Fruit fly (Drosophila melanogaster): ENCODE results near the gene CG42762.

The CG42762 gene

DNA sequence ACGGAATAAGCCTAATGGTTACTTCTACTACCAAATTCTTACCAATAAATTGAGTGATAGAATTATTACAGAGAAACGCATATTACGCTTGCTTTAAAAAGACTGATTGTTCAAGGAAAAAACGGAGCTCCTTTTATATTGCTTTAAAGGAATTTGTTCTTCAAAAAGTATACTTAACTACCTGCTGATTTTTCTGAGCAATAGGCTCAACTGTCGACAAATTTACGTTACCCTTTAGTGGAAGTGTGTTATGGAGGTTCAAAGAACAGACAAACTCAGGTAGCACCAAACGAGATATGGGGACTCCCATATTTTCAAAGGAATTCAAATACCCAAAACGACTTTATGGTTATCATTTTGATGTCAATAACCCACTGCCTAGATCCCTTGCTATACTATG lies at the start of gene CG42762:
CG42762 (minus strand) TSS at position 101 of the 400 bp plus-strand sequence.
- TF ChIP-seq Rel (GFP tag; optimal IDR thresholded peaks at IDR 0.05) (no peak), Rel (tag; optimal IDR thresholded peaks at IDR 0.05) (no peak), jim (GFP tag; optimal IDR thresholded peaks at IDR 0.05) (no peak), h (GFP tag; optimal IDR thresholded peaks at IDR 0.05) (no peak), Sp1 (GFP tag; optimal IDR thresholded peaks at IDR 0.05) (no peak), GATAd (GFP tag; optimal IDR thresholded peaks at IDR 0.05) (no peak), sage (GFP tag; optimal IDR thresholded peaks at IDR 0.05) (no peak), lola (GFP tag; optimal IDR thresholded peaks at IDR 0.05) (no peak), Dif (GFP tag; optimal IDR thresholded peaks at IDR 0.05; ENCODE audit: partially characterized antibody) (no peak), Hr78 (GFP tag; optimal IDR thresholded peaks at IDR 0.05) (no peak), Hnf4 (GFP tag; optimal IDR thresholded peaks at IDR 0.05) (no peak), tai (GFP tag; optimal IDR thresholded peaks at IDR 0.05) (no peak), dmrt93B (GFP tag; optimal IDR thresholded peaks at IDR 0.05) (no peak), psq (GFP tag; optimal IDR thresholded peaks at IDR 0.05) (no peak), Jra (GFP tag; optimal IDR thresholded peaks at IDR 0.05) (no peak), foxo (GFP tag; optimal IDR thresholded peaks at IDR 0.05) (no peak), Myc (optimal IDR thresholded peaks at IDR 0.05) (no peak), brk (GFP tag; optimal IDR thresholded peaks at IDR 0.05) (no peak)

DNA sequence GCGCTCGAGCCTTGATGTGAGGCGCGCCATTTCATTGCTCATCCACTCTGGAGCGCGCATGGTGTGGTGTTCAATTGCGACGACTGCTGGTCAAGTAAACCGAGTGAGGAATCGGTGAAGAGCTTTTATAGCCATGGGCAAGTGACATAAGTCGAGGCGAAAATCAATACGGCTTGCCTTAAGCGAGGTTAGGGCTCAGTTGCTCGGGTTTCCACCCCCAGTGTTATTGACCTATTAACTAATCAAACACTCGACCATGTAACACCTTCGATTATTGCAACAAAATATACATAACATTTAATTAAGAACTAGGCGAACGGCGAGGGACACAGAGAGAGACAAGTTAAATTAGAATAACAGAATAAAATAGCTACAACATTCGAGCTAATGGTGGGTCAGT lies 46.8 kb upstream of the CG42762 start, which contains the start of gene CG34134:
CG34134 (minus strand) TSS at position 101 of the 400 bp plus-strand sequence.
- TF ChIP-seq dsf (GFP tag; optimal IDR thresholded peaks at IDR 0.05; ENCODE audit: borderline replicate concordance) (no peak), sage (GFP tag; optimal IDR thresholded peaks at IDR 0.05) (no peak), OdsH (GFP tag; optimal IDR thresholded peaks at IDR 0.05) (no peak), jim (GFP tag; optimal IDR thresholded peaks at IDR 0.05) (no peak), br (GFP tag; optimal IDR thresholded peaks at IDR 0.05) (no peak), Sp1 (GFP tag; optimal IDR thresholded peaks at IDR 0.05) (no peak), Jra (GFP tag; optimal IDR thresholded peaks at IDR 0.05) (no peak)

DNA sequence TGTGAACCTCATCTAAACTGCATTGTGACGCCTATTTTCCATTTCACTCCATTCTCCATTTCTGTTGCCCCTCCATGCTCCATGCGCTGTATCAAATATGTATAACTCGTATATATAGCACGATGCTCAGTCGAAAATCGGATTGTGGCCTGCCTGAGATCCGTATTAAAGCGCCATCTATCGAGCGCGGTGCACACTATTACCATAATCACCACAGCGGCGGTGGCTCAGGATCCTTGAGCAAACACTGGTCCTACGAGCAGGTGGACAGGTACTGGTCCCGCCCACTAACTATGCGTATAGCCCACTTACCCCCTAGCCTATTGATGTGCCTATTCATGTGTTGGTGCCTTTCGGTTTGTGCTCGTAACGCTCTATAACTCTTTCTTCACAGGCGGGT lies 41.2 kb upstream of the CG42762 start:
- no peak for TF ChIP-seq Myc (optimal IDR thresholded peaks at IDR 0.05)
- TF ChIP-seq Rel (GFP tag; optimal IDR thresholded peaks at IDR 0.05), result no peak
- no peak for TF ChIP-seq Rel (tag; optimal IDR thresholded peaks at IDR 0.05)
- no peak for TF ChIP-seq tai (GFP tag; optimal IDR thresholded peaks at IDR 0.05)
- TF ChIP-seq jim (GFP tag; optimal IDR thresholded peaks at IDR 0.05), result no peak
- no peak for TF ChIP-seq Dfd (GFP tag; optimal IDR thresholded peaks at IDR 0.05)
- no peak for TF ChIP-seq fru (GFP tag; optimal IDR thresholded peaks at IDR 0.05)
- no peak for TF ChIP-seq brk (GFP tag; optimal IDR thresholded peaks at IDR 0.05)
- no peak for TF ChIP-seq Hnf4 (GFP tag; optimal IDR thresholded peaks at IDR 0.05)

DNA sequence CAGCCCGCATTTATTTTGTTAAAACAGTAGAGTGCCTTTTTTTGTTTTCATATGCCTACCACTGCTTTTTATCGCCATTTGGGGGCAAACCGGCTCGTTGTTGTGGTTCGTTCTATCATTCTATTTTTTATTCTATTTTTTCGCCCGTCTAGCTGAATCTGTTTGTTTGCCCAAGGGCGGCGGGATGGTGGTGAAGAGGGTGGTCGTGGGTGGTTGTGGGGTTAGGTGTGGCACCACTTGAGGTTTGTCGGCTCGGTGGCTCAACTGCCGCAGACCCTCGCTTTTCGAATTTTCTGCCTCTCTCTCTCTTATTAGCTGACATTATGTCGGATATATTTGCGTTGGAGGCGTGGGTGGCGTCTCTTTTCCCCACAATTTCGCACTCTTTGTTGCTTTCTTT lies 27.7 kb upstream of the CG42762 start:
- TF ChIP-seq N (GFP tag; optimal IDR thresholded peaks at IDR 0.05) (no peak), Dfd (GFP tag; optimal IDR thresholded peaks at IDR 0.05) (no peak), Hr83 (GFP tag; optimal IDR thresholded peaks at IDR 0.05; ENCODE audit: poor library complexity, severe bottlenecking) (no peak), CG9705 (GFP tag; optimal IDR thresholded peaks at IDR 0.05) (no peak)

DNA sequence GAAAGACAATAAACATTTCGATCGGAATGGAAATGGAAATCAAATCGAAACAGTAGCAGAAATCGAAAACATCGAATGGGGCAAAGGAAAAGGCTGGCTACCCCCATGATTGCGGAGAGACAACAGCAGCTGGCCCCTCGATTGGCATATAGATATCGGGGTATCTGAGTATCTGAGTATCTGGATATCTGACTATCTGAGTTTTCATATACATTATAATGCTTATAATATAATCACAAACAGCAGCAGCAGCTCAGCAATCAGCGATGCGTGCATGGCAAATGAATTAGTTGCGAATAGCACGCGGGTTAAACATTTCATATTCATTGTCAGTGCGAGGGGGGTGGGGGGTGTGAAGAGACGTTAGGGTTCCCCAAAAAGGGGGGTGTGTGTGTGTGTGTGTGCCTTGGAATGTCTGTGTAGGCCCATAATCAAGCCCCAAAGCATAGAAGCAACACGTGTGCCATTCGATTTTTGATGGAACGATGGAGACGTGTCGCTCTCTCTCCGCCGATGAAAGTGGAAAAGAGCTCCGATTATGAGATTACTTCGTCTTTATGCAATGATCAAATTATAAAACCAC lies 26.8 kb upstream of the CG42762 start:
- no peak for TF ChIP-seq Dfd (GFP tag; optimal IDR thresholded peaks at IDR 0.05)
- no peak for TF ChIP-seq rgr (GFP tag; optimal IDR thresholded peaks at IDR 0.05)
- no peak for TF ChIP-seq Hnf4 (GFP tag; optimal IDR thresholded peaks at IDR 0.05)
- no peak for TF ChIP-seq N (GFP tag; optimal IDR thresholded peaks at IDR 0.05)
- no peak for TF ChIP-seq HLH106 (tag; optimal IDR thresholded peaks at IDR 0.05)
- no peak for TF ChIP-seq CG9705 (GFP tag; optimal IDR thresholded peaks at IDR 0.05)
- TF ChIP-seq h (GFP tag; optimal IDR thresholded peaks at IDR 0.05), result no peak
- no peak for TF ChIP-seq Rel (GFP tag; optimal IDR thresholded peaks at IDR 0.05)
- TF ChIP-seq Rel (tag; optimal IDR thresholded peaks at IDR 0.05), result no peak
- TF ChIP-seq Hr83 (GFP tag; optimal IDR thresholded peaks at IDR 0.05; ENCODE audit: poor library complexity, severe bottlenecking), result no peak
- no peak for TF ChIP-seq Myc (optimal IDR thresholded peaks at IDR 0.05)
- no peak for TF ChIP-seq Dif (GFP tag; optimal IDR thresholded peaks at IDR 0.05; ENCODE audit: partially characterized antibody)
- TF ChIP-seq Vsx2 (GFP tag; optimal IDR thresholded peaks at IDR 0.05; ENCODE audit: partially characterized antibody), result no peak
- no peak for TF ChIP-seq dl (GFP tag; optimal IDR thresholded peaks at IDR 0.05; ENCODE audit: insufficient read depth in 1 of 2, partially characterized antibody in 2 of 2)
- TF ChIP-seq tai (GFP tag; optimal IDR thresholded peaks at IDR 0.05), result no peak
- no peak for TF ChIP-seq dsf (GFP tag; optimal IDR thresholded peaks at IDR 0.05; ENCODE audit: borderline replicate concordance)
- TF ChIP-seq fru (GFP tag; optimal IDR thresholded peaks at IDR 0.05), result no peak
- TF ChIP-seq OdsH (GFP tag; optimal IDR thresholded peaks at IDR 0.05), result no peak
- no peak for TF ChIP-seq Jra (GFP tag; optimal IDR thresholded peaks at IDR 0.05)
- TF ChIP-seq Hr78 (GFP tag; optimal IDR thresholded peaks at IDR 0.05), result no peak
- no peak for TF ChIP-seq foxo (GFP tag; optimal IDR thresholded peaks at IDR 0.05)
